Fruit fly (Drosophila melanogaster) whole organism, prepupa: ENCODE data around the gene p-cup.

Source experiments
- CG11294 ChIP-seq: fragments of 200-800 bp; sonication (Bioruptor generic); IDR thresholded peaks from 2 replicates; pipeline ENCODE4 v1.3.6; 2022; ENCODE audit warnings: missing biosample characterization, missing genetic modification characterization
- CG31627 ChIP-seq: fragments of 200-800 bp; sonication (Bioruptor generic); optimal IDR thresholded peaks from 3 replicates; lab custom pipeline; 2016; ENCODE audit warnings: missing biosample characterization, missing genetic modification characterization
- CG8319 ChIP-seq: fragments of 200-800 bp; sonication (Bioruptor generic); optimal IDR thresholded peaks from 3 replicates; lab custom pipeline; 2016; ENCODE audit warnings: missing biosample characterization, missing genetic modification characterization
- Ets21C ChIP-seq: fragments of 200-800 bp; sonication (Bioruptor generic); optimal IDR thresholded peaks from 3 replicates; lab custom pipeline; 2016; ENCODE audit warnings: missing biosample characterization, missing genetic modification characterization
- Lpt ChIP-seq: fragments of 200-800 bp; sonication (Bioruptor generic); optimal IDR thresholded peaks from 3 replicates; lab custom pipeline; 2016; ENCODE audit warnings: missing biosample characterization, missing genetic modification characterization
- OdsH ChIP-seq: fragments of 200-800 bp; sonication (Bioruptor generic); optimal IDR thresholded peaks from 3 replicates; lab custom pipeline; 2016; ENCODE audit warnings: missing biosample characterization, missing genetic modification characterization
- dac ChIP-seq: fragments of 200-800 bp; sonication (Bioruptor generic); optimal IDR thresholded peaks from 2 replicates; lab custom pipeline; 2017; ENCODE audit warnings: missing biosample characterization, mild to moderate bottlenecking, missing genetic modification characterization
- dsx ChIP-seq: fragments of 200-800 bp; optimal IDR thresholded peaks from 3 replicates; lab custom pipeline; 2019; ENCODE audit warnings: missing biosample characterization, mild to moderate bottlenecking, missing genetic modification characterization, moderate library complexity; ENCODE audit not compliant: poor library complexity, severe bottlenecking
- net ChIP-seq: fragments of 200-800 bp; sonication (Bioruptor generic); optimal IDR thresholded peaks from 3 replicates; lab custom pipeline; 2016; ENCODE audit warnings: missing biosample characterization, missing genetic modification characterization
- topi ChIP-seq: fragments of 200-800 bp; sonication (Bioruptor generic); optimal IDR thresholded peaks from 3 replicates; lab custom pipeline; 2016; ENCODE audit warnings: missing biosample characterization, missing genetic modification characterization

DNA sequence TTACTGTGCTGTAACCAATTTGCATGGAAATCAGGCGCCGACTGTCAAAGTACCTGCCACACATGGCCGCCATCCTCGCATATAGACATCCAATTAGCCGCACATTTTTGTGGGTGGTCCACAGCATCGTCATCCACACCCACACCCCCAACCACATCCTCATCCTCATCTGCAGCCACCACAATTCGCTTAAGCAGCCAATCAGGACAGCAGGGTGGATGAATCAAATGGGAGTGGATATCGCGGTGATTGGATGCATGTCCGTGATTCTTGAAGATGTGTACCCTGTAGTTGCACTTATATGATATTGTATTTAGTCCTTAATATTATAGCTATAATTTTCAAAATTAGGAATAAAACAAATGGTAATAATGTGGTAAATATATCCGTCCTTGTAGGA is 43.7 kb downstream of the p-cup start:
- TF ChIP-seq OdsH (GFP tag; lab: Kevin White, UChicago) (no peak), CG8319 (GFP tag; lab: Kevin White, UChicago) (no peak), CG31627 (GFP tag; lab: Kevin White, UChicago) (no peak), CG11294 (GFP tag; lab: Robert Waterston, UW) (no peak), dac (GFP tag; lab: Kevin White, UChicago) (no peak), Ets21C (GFP tag; lab: Kevin White, UChicago) (no peak), dsx (no peak), net (no peak), topi (GFP tag; lab: Kevin White, UChicago) (no peak), Lpt (GFP tag; lab: Kevin White, UChicago) (no peak)
